Worm (Caenorhabditis elegans): Measurements from ENCODE around the gene C53D6.4.
A peak's percentile ranks its signal among the peaks of the same experiment; 100 is the strongest.

Gene C53D6.4

ce11 chrIV:8979062-8979612, 41.6 kb downstream of the C53D6.4 start:
- no peak for TF ChIP-seq sem-2 (GFP tag; optimal IDR thresholded peaks at IDR 0.05)

ce11 chrIV:8978047-8978446, 42.7 kb downstream of the C53D6.4 start:
- TF ChIP-seq unc-120 (tag; optimal IDR thresholded peaks at IDR 0.05; ENCODE audit: poor library complexity, severe bottlenecking) (peak; percentile 25), hlh-1 (tag; optimal IDR thresholded peaks at IDR 0.05) (peak; percentile 51), flh-1 (GFP tag; optimal IDR thresholded peaks at IDR 0.05) (no peak)

ce11 chrIV:8975331-8975625, 45.5 kb downstream of the C53D6.4 start, which contains the start of gene pdzd-8:
pdzd-8 (plus strand) TSS chrIV:8975526.
- no peak for TF ChIP-seq cnd-1 (tag; optimal IDR thresholded peaks at IDR 0.05)
- TF ChIP-seq nhr-28 (tag; optimal IDR thresholded peaks at IDR 0.05) = no peak
- TF ChIP-seq lin-32 (GFP tag; optimal IDR thresholded peaks at IDR 0.05) = no peak

- no peak for TF ChIP-seq ham-2 (GFP tag; optimal IDR thresholded peaks at IDR 0.05)
- no peak for TF ChIP-seq ceh-83 (GFP tag; optimal IDR thresholded peaks at IDR 0.05)
- no peak for TF ChIP-seq unc-62 (GFP tag; optimal IDR thresholded peaks at IDR 0.05)
- no peak for TF ChIP-seq unc-39 (tag; optimal IDR thresholded peaks at IDR 0.05)
- TF ChIP-seq blmp-1 (tag; optimal IDR thresholded peaks at IDR 0.05) = no peak
- no peak for TF ChIP-seq nhr-2 (tag; optimal IDR thresholded peaks at IDR 0.05)
- TF ChIP-seq elt-1 (tag; optimal IDR thresholded peaks at IDR 0.05; ENCODE audit: borderline replicate concordance, insufficient read depth) = no peak
- TF ChIP-seq snpc-4 (tag; optimal IDR thresholded peaks at IDR 0.05) = no peak
- TF ChIP-seq ceh-39 (tag; optimal IDR thresholded peaks at IDR 0.05) = no peak
- TF ChIP-seq nhr-12 (tag; optimal IDR thresholded peaks at IDR 0.05) = no peak
- TF ChIP-seq M03D4.4 (tag; optimal IDR thresholded peaks at IDR 0.05) = no peak
These were observed 46.0 kb downstream of the C53D6.4 start for ce11 chrIV:8974543-8975330.

ce11 chrIV:8973249-8973958, 47.3 kb downstream of the C53D6.4 start, which contains the start of gene C53B4.3:
C53B4.3 (minus strand) TSS chrIV:8973712.
- TF ChIP-seq lin-13 (tag; optimal IDR thresholded peaks at IDR 0.05) = no peak
- TF ChIP-seq mab-5 (tag; optimal IDR thresholded peaks at IDR 0.05) = no peak
- TF ChIP-seq zip-8 (tag; optimal IDR thresholded peaks at IDR 0.05) = no peak
- TF ChIP-seq unc-62 (GFP tag; optimal IDR thresholded peaks at IDR 0.05) = no peak
- peak; percentile 23 for TF ChIP-seq ces-1 (GFP tag; optimal IDR thresholded peaks at IDR 0.05)
- no peak for TF ChIP-seq snpc-4 (tag; optimal IDR thresholded peaks at IDR 0.05)
- TF ChIP-seq ztf-11 (tag; optimal IDR thresholded peaks at IDR 0.05) = no peak
